Worm (Caenorhabditis elegans): ENCODE results near the gene C23H5.12.

ce11 chrIV:2113362-2114056 lies 19.8 kb upstream of the C23H5.12 start, which contains the start of gene C23H5.8:
- TF ChIP-seq nhr-28 (tag; optimal IDR thresholded peaks at IDR 0.05): no peak
- TF ChIP-seq snpc-4 (tag; optimal IDR thresholded peaks at IDR 0.05): no peak
- no peak for TF ChIP-seq fos-1 (tag; optimal IDR thresholded peaks at IDR 0.05)
- no peak for TF ChIP-seq fkh-10 (GFP tag; optimal IDR thresholded peaks at IDR 0.05)
- TF ChIP-seq ceh-16 (tag; optimal IDR thresholded peaks at IDR 0.05): no peak
- TF ChIP-seq mdl-1 (tag; optimal IDR thresholded peaks at IDR 0.05): no peak
- TF ChIP-seq eor-1 (tag; optimal IDR thresholded peaks at IDR 0.05): no peak
- TF ChIP-seq ZK546.5 (tag; optimal IDR thresholded peaks at IDR 0.05): no peak
- TF ChIP-seq lin-39 (tag; optimal IDR thresholded peaks at IDR 0.05): no peak
- no peak for TF ChIP-seq ama-1 (optimal IDR thresholded peaks at IDR 0.05)
- no peak for TF ChIP-seq R02D3.7 (tag; optimal IDR thresholded peaks at IDR 0.05)
